Fruit fly (Drosophila melanogaster) whole organism, wandering third instar larva: ENCODE measurements around the gene Hr4.
A peak's percentile ranks its signal among the peaks of the same experiment; 100 is the strongest.

ENCODE experiments used
- CrebA ChIP-seq: fragments of 200-800 bp; sonication (Bioruptor generic); optimal IDR thresholded peaks from 2 replicates; lab custom pipeline; 2016; ENCODE audit warnings: missing biosample characterization, mild to moderate bottlenecking, missing genetic modification characterization, borderline replicate concordance
- Dfd ChIP-seq: fragments of >200 bp; optimal IDR thresholded peaks from 2 replicates; lab custom pipeline; 2017; ENCODE audit warnings: missing biosample characterization, missing genetic modification characterization
- Dif ChIP-seq: fragments of 200-275, 200-300 bp; sonication (Bioruptor generic); optimal IDR thresholded peaks from 2 replicates; lab custom pipeline; 2018; ENCODE audit warnings: missing biosample characterization, missing genetic modification characterization; ENCODE audit not compliant: partially characterized antibody
- GATAd ChIP-seq: sonication (Bioruptor generic); optimal IDR thresholded peaks from 2 replicates; lab custom pipeline; 2016; ENCODE audit warnings: missing biosample characterization, missing genetic modification characterization
- HLH106 ChIP-seq: fragments of 200-800 bp; optimal IDR thresholded peaks from 3 replicates; lab custom pipeline; 2019; ENCODE audit warnings: missing biosample characterization, mild to moderate bottlenecking, missing genetic modification characterization, moderate library complexity
- Hnf4 ChIP-seq: fragments of 200-800 bp; sonication (Bioruptor generic); optimal IDR thresholded peaks from 2 replicates; lab custom pipeline; 2016; ENCODE audit warnings: missing biosample characterization, mild to moderate bottlenecking, missing genetic modification characterization
- Hr83 ChIP-seq: fragments of 200-300 bp; sonication (Bioruptor generic); optimal IDR thresholded peaks from 2 replicates; lab custom pipeline; 2016; ENCODE audit warnings: missing biosample characterization, mild to moderate bottlenecking, missing genetic modification characterization, moderate library complexity; ENCODE audit not compliant: poor library complexity, severe bottlenecking
- Sp1 ChIP-seq: fragments of 200-800 bp; sonication (Bioruptor generic); optimal IDR thresholded peaks from 3 replicates; lab custom pipeline; 2019; ENCODE audit warnings: missing biosample characterization, mild to moderate bottlenecking, missing genetic modification characterization, moderate library complexity
- br ChIP-seq: fragments of 200-800 bp; sonication (Bioruptor generic); optimal IDR thresholded peaks from 2 replicates; lab custom pipeline; 2016; ENCODE audit warnings: missing biosample characterization, missing genetic modification characterization
- psq ChIP-seq: fragments of 200-800 bp; sonication (Bioruptor generic); optimal IDR thresholded peaks from 3 replicates; lab custom pipeline; 2017; ENCODE audit warnings: missing biosample characterization, mild to moderate bottlenecking, missing genetic modification characterization, moderate library complexity
- rgr ChIP-seq: fragments of 200-800 bp; sonication (Bioruptor generic); optimal IDR thresholded peaks from 3 replicates; lab custom pipeline; 2016; ENCODE audit warnings: missing biosample characterization, mild to moderate bottlenecking, missing genetic modification characterization
- sv ChIP-seq: fragments of 200-800 bp; sonication (Bioruptor generic); optimal IDR thresholded peaks from 3 replicates; lab custom pipeline; 2016; ENCODE audit warnings: missing biosample characterization, missing genetic modification characterization

dm6 chrX:1965979-1966778, 24.4 kb downstream of the Hr4 start:
- no peak for TF ChIP-seq Hr83 (GFP tag; lab: Kevin White, UChicago)
- no peak for TF ChIP-seq HLH106 (tag; lab: Kevin White, UChicago)
- TF ChIP-seq psq (GFP tag; lab: Kevin White, UChicago) = no peak
- no peak for TF ChIP-seq GATAd (GFP tag; lab: Kevin White, UChicago)
- TF ChIP-seq Sp1 (GFP tag; lab: Kevin White, UChicago) = no peak
- no peak for TF ChIP-seq br
- TF ChIP-seq Dfd = peak; percentile 83
- no peak for TF ChIP-seq rgr (GFP tag; lab: Kevin White, UChicago)
- TF ChIP-seq CrebA (GFP tag; lab: Kevin White, UChicago) = no peak
- no peak for TF ChIP-seq Dif (GFP tag; lab: Kevin White, UChicago)
- TF ChIP-seq sv (GFP tag; lab: Kevin White, UChicago) = no peak
- no peak for TF ChIP-seq Hnf4 (GFP tag; lab: Kevin White, UChicago)
